Fruit fly (Drosophila melanogaster): ENCODE measurements around the gene Rbcn-3A.

Rbcn-3A gene

DNA sequence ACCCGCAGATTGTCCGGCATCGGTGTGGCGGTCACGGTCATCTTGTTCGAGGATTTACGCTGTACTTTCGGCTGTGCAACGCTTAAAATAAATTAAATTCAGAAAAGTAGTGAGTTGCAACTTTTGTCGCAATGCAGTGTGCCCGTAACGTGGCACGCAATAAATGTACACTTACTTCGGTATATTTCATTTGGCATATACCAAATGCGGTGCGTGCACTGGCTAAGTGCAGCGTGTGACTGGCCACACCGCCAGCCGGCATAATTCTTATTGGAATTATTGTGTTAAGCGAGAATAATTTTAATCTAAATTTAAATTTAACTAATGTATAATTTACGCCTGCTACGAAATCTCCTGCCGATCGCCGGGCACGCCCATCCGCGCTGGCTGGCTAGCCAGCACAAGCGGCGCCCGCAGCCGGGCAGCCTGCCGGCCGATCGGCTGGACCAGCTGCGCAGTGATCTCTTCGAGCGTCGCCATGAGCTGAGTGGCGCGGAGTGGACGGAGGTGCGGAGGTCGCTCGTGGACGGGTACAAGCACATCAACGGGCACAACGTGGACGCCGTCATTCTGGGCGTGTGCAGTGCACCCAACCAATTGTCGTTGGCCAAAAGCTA lies 35.9 kb upstream of the Rbcn-3A start, which contains the start of the genes Rpt4 and mldr (continued):
- TF ChIP-seq sima (GFP tag; optimal IDR thresholded peaks at IDR 0.05), result no peak
- TF ChIP-seq sug (tag; optimal IDR thresholded peaks at IDR 0.05), result peak; percentile 0
- no peak for TF ChIP-seq sd (tag; optimal IDR thresholded peaks at IDR 0.05)
- TF ChIP-seq CoRest (tag; optimal IDR thresholded peaks at IDR 0.05), result no peak
- TF ChIP-seq CG17186 (GFP tag; optimal IDR thresholded peaks at IDR 0.05), result peak; percentile 56
- TF ChIP-seq ewg (GFP tag; optimal IDR thresholded peaks at IDR 0.05), result peak; percentile 32
- TF ChIP-seq pzg (GFP tag; optimal IDR thresholded peaks at IDR 0.05), result peak; percentile 94
- no peak for TF ChIP-seq CG3726 (GFP tag; IDR thresholded peaks at IDR 0.05)
- no peak for TF ChIP-seq ftz-f1 (GFP tag; optimal IDR thresholded peaks at IDR 0.05)
- peak; percentile 43; the same call in 1 of the 3 replicates for TF ChIP-seq CG6791 (GFP tag; IDR thresholded peaks at IDR 0.05; ENCODE audit: partially characterized antibody)
- TF ChIP-seq CG32767 (GFP tag; IDR thresholded peaks at IDR 0.05), result no peak
- no peak for TF ChIP-seq unpg (GFP tag; optimal IDR thresholded peaks at IDR 0.05)
- peak; percentile 77 for TF ChIP-seq MESR4 (GFP tag; optimal IDR thresholded peaks at IDR 0.05)
- peak; percentile 30 for TF ChIP-seq Sry-δ (GFP tag; optimal IDR thresholded peaks at IDR 0.05)
- no peak for TF ChIP-seq hth (optimal IDR thresholded peaks at IDR 0.05)
- no peak for TF ChIP-seq hb (GFP tag; IDR thresholded peaks at IDR 0.05; ENCODE audit: partially characterized antibody)
- TF ChIP-seq BEAF-32 (GFP tag; optimal IDR thresholded peaks at IDR 0.05), result peak; percentile 42
- peak; percentile 72 for TF ChIP-seq CG12659 (GFP tag; optimal IDR thresholded peaks at IDR 0.05)
- no peak for TF ChIP-seq grn (GFP tag; optimal IDR thresholded peaks at IDR 0.05)
- no peak for TF ChIP-seq tll (GFP tag; optimal IDR thresholded peaks at IDR 0.05)
- TF ChIP-seq jigr1 (GFP tag; IDR thresholded peaks at IDR 0.05), result no peak
- TF ChIP-seq CG13287 (GFP tag; IDR thresholded peaks at IDR 0.05; ENCODE audit: partially characterized antibody), result peak; percentile 55; the same call in 1 of the 2 replicates
- peak; percentile 48 for TF ChIP-seq Dref (GFP tag; IDR thresholded peaks at IDR 0.05)
- no peak for TF ChIP-seq CG4360 (GFP tag; IDR thresholded peaks at IDR 0.05)
- TF ChIP-seq CG1233 (GFP tag; optimal IDR thresholded peaks at IDR 0.05), result no peak
- no peak for TF ChIP-seq fd3F (GFP tag; optimal IDR thresholded peaks at IDR 0.05)
- peak; percentile 93 for TF ChIP-seq CG9797 (GFP tag; optimal IDR thresholded peaks at IDR 0.05)
- TF ChIP-seq gce (GFP tag; IDR thresholded peaks at IDR 0.05), result no peak
- no peak for TF ChIP-seq CG14050 (GFP tag; IDR thresholded peaks at IDR 0.05)
- no peak for TF ChIP-seq CG7839 (tag; optimal IDR thresholded peaks at IDR 0.05)
- TF ChIP-seq wor (GFP tag; IDR thresholded peaks at IDR 0.05), result no peak
- no peak for TF ChIP-seq CG18599 (GFP tag; optimal IDR thresholded peaks at IDR 0.05)
- TF ChIP-seq CG33213 (GFP tag; optimal IDR thresholded peaks at IDR 0.05), result peak; percentile 38
- TF ChIP-seq CG17829 (tag; optimal IDR thresholded peaks at IDR 0.05), result peak; percentile 31
- peak; percentile 3 for TF ChIP-seq grau (tag; optimal IDR thresholded peaks at IDR 0.05)
- TF ChIP-seq onecut (GFP tag; IDR thresholded peaks at IDR 0.05), result no peak
- TF ChIP-seq CG34224 (GFP tag; IDR thresholded peaks at IDR 0.05; ENCODE audit: partially characterized antibody), result peak; percentile 44; the same call in 1 of the 3 replicates
- peak; percentile 48; the same call in 1 of the 2 replicates for TF ChIP-seq E2f2 (GFP tag; IDR thresholded peaks at IDR 0.05)
- TF ChIP-seq CG1603 (tag; optimal IDR thresholded peaks at IDR 0.05), result peak; percentile 75
- peak; percentile 68 for TF ChIP-seq Lhr (GFP tag; optimal IDR thresholded peaks at IDR 0.05)
- no peak for TF ChIP-seq Vsx1 (GFP tag; optimal IDR thresholded peaks at IDR 0.05)
- TF ChIP-seq gsb-n (tag; optimal IDR thresholded peaks at IDR 0.05), result no peak
- TF ChIP-seq CG17568 (GFP tag; optimal IDR thresholded peaks at IDR 0.05), result no peak
- no peak for TF ChIP-seq Oli (tag; optimal IDR thresholded peaks at IDR 0.05)
- no peak for TF ChIP-seq mld (GFP tag; IDR thresholded peaks at IDR 0.05; ENCODE audit: partially characterized antibody)
- no peak for TF ChIP-seq bsh (GFP tag; optimal IDR thresholded peaks at IDR 0.05)
- no peak for TF ChIP-seq ash1 (GFP tag; optimal IDR thresholded peaks at IDR 0.05)
- no peak for TF ChIP-seq z (GFP tag; IDR thresholded peaks at IDR 0.05)
- TF ChIP-seq CG10274 (GFP tag; optimal IDR thresholded peaks at IDR 0.05), result no peak
